Worm (Caenorhabditis elegans) whole organism, mixed stage, embryonic: Measurements from ENCODE around the gene R07C12.1.
"Not testable (repeated sequence)": the region's sequence is repeated elsewhere in the genome, so short reads cannot be mapped to it uniquely, and the experiment has no call there.

Experiments used
- blmp-1 ChIP-seq: fragments of 150-350 bp; optimal IDR thresholded peaks from 2 replicates; lab custom pipeline; 2014; ENCODE audit warnings: missing biosample characterization, missing genetic modification characterization
- ces-1 ChIP-seq: fragments of 150-350 bp; optimal IDR thresholded peaks from 2 replicates; lab custom pipeline; 2014; ENCODE audit warnings: missing biosample characterization, missing genetic modification reagents, missing genetic modification characterization
- elt-3 ChIP-seq: fragments of 150-350 bp; optimal IDR thresholded peaks from 2 replicates; lab custom pipeline; 2014; ENCODE audit warnings: missing biosample characterization, missing genetic modification characterization
- ham-2 ChIP-seq: fragments of 200-800 bp; sonication (Bioruptor generic); optimal IDR thresholded peaks from 2 replicates; lab custom pipeline; 2018; ENCODE audit warnings: mild to moderate bottlenecking, missing genetic modification characterization, missing compliant biosample characterization
- lsy-2 ChIP-seq: fragments of 150-350 bp; optimal IDR thresholded peaks from 2 replicates; lab custom pipeline; 2014; ENCODE audit warnings: missing biosample characterization, missing genetic modification characterization
- mep-1 ChIP-seq: fragments of 150-350 bp; optimal IDR thresholded peaks from 2 replicates; lab custom pipeline; 2017; ENCODE audit warnings: missing biosample characterization, missing genetic modification reagents, missing genetic modification characterization, inconsistent platforms
- mls-2 ChIP-seq: sonication (generic microtip); optimal IDR thresholded peaks from 2 replicates; lab custom pipeline; 2016; ENCODE audit warnings: mild to moderate bottlenecking, missing genetic modification characterization, moderate library complexity, missing compliant biosample characterization
- nhr-237 ChIP-seq: fragments of 150-350 bp; optimal IDR thresholded peaks from 2 replicates; lab custom pipeline; 2014; ENCODE audit warnings: missing biosample characterization, missing genetic modification characterization
- pha-4 ChIP-seq: fragments of 150-350 bp; optimal IDR thresholded peaks from 2 replicates; lab custom pipeline; 2018; ENCODE audit warnings: missing biosample characterization, missing genetic modification reagents, missing genetic modification characterization
- sem-2 ChIP-seq: fragments of 200-800 bp; sonication (Bioruptor generic); optimal IDR thresholded peaks from 2 replicates; lab custom pipeline; 2018; ENCODE audit warnings: mild to moderate bottlenecking, missing genetic modification characterization, missing compliant biosample characterization
- snpc-4 ChIP-seq: fragments of 150-350 bp; optimal IDR thresholded peaks from 2 replicates; lab custom pipeline; 2014; ENCODE audit warnings: missing biosample characterization, missing genetic modification characterization
- ztf-11 ChIP-seq: fragments of 150-350 bp; optimal IDR thresholded peaks from 2 replicates; lab custom pipeline; 2014; ENCODE audit warnings: missing biosample characterization, missing genetic modification characterization

- not testable (repeated sequence) for TF ChIP-seq mep-1; sem-2 (GFP tag; lab: Kevin White, UChicago); elt-3 (tag; lab: Kevin White, UChicago); nhr-237 (tag; lab: Kevin White, UChicago); ces-1 (GFP tag; lab: Kevin White, UChicago); snpc-4; blmp-1 (tag; lab: Kevin White, UChicago); lsy-2 (tag; lab: Kevin White, UChicago); pha-4 (tag; lab: Kevin White, UChicago); mls-2; ham-2 (GFP tag; lab: Kevin White, UChicago); ztf-11 (tag; lab: Kevin White, UChicago)
These were observed 9.3 kb upstream of the R07C12.1 start, which contains the start of gene F49F1.12 for ce11 chrIV:4142986-4143385.
